Fruit fly (Drosophila melanogaster) whole organism, embryonic: ENCODE data around the gene Yp1.
A peak's percentile ranks its signal among the peaks of the same experiment; 100 is the strongest.

Experiments used
- Adf1 ChIP-seq: fragments of 200-800 bp; sonication (Bioruptor generic); IDR thresholded peaks from 2 replicates; pipeline ENCODE4 v1.3.6; 2022; ENCODE audit warnings: missing biosample characterization, missing genetic modification characterization
- BtbVII ChIP-seq: fragments of 200-800 bp; sonication (Bioruptor generic); optimal IDR thresholded peaks from 3 replicates; lab custom pipeline; 2017; ENCODE audit warnings: missing biosample characterization, mild to moderate bottlenecking, missing genetic modification characterization
- CG10366 ChIP-seq: fragments of 200-800 bp; sonication (Bioruptor generic); IDR thresholded peaks from 2 replicates; pipeline ENCODE4 v1.3.6; 2022; ENCODE audit warnings: missing biosample characterization, missing genetic modification characterization
- CG10431 ChIP-seq: fragments of 200-800 bp; sonication (Bioruptor generic); optimal IDR thresholded peaks from 3 replicates; lab custom pipeline; 2018; ENCODE audit warnings: missing biosample characterization, mild to moderate bottlenecking, missing genetic modification characterization
- CG1233 ChIP-seq: fragments of 200-800 bp; sonication (Bioruptor generic); optimal IDR thresholded peaks from 4 replicates; lab custom pipeline; 2018; ENCODE audit warnings: missing biosample characterization, mild to moderate bottlenecking, missing genetic modification characterization
- CG17385 ChIP-seq: fragments of 200-800 bp; sonication (Bioruptor generic); optimal IDR thresholded peaks from 3 replicates; lab custom pipeline; 2018; ENCODE audit warnings: missing biosample characterization, mild to moderate bottlenecking, missing genetic modification characterization
- CG18476 ChIP-seq: fragments of 200-800 bp; sonication (Bioruptor generic); optimal IDR thresholded peaks from 2 replicates; lab custom pipeline; 2016; ENCODE audit warnings: missing biosample characterization, mild to moderate bottlenecking, missing genetic modification characterization
- CG33213 ChIP-seq: fragments of 200-800 bp; sonication (Bioruptor generic); optimal IDR thresholded peaks from 3 replicates; lab custom pipeline; 2016; ENCODE audit warnings: missing biosample characterization, missing genetic modification characterization
- CG34422 ChIP-seq: fragments of 200-800 bp; sonication (Bioruptor generic); IDR thresholded peaks from 3 replicates; pipeline ENCODE4 v1.3.6; 2022; ENCODE audit warnings: missing biosample characterization, missing genetic modification characterization
- CG3847 ChIP-seq: fragments of 200-800 bp; sonication (Bioruptor generic); IDR thresholded peaks from 2 replicates; pipeline ENCODE4 v1.3.6; 2022; ENCODE audit warnings: missing biosample characterization, missing genetic modification characterization
- CG42726 ChIP-seq: fragments of 200-800 bp; sonication (Bioruptor generic); IDR thresholded peaks from 2 replicates; pipeline ENCODE4 v1.3.6; 2022; ENCODE audit warnings: missing biosample characterization, missing genetic modification characterization; ENCODE audit not compliant: partially characterized antibody
- CG4404 ChIP-seq: fragments of 200-800 bp; sonication (Bioruptor generic); IDR thresholded peaks from 2 replicates; pipeline ENCODE4 v1.3.6; 2022; ENCODE audit warnings: missing biosample characterization, missing genetic modification characterization
- CG5180 ChIP-seq: fragments of 200-800 bp; sonication (Bioruptor generic); optimal IDR thresholded peaks from 3 replicates; lab custom pipeline; 2017; ENCODE audit warnings: missing biosample characterization, missing genetic modification characterization, mild to moderate bottlenecking, moderate library complexity, missing genetic modification reagents
- CG6175 ChIP-seq: fragments of 200-800 bp; sonication (Bioruptor generic); IDR thresholded peaks from 3 replicates; pipeline ENCODE4 v1.3.6; 2022; ENCODE audit warnings: missing biosample characterization, missing genetic modification characterization
- CG7963 ChIP-seq: fragments of 200-800 bp; sonication (Bioruptor generic); IDR thresholded peaks from 3 replicates; pipeline ENCODE4 v1.3.6; 2022; ENCODE audit warnings: missing biosample characterization, missing genetic modification characterization; ENCODE audit not compliant: partially characterized antibody
- CG8089 ChIP-seq: fragments of 200-800 bp; sonication (Bioruptor generic); optimal IDR thresholded peaks from 3 replicates; lab custom pipeline; 2016; ENCODE audit warnings: missing biosample characterization, missing genetic modification characterization
- CG8281 ChIP-seq: fragments of 200-800 bp; sonication (Bioruptor generic); optimal IDR thresholded peaks from 2 replicates; lab custom pipeline; 2018; ENCODE audit warnings: missing biosample characterization, mild to moderate bottlenecking, missing genetic modification characterization, moderate library complexity
- CG8478 ChIP-seq: fragments of >200 bp; optimal IDR thresholded peaks from 2 replicates; lab custom pipeline; 2018
- CG9932 ChIP-seq: fragments of 200-800 bp; sonication (Bioruptor generic); IDR thresholded peaks from 2 replicates; pipeline ENCODE4 v1.3.6; 2022; ENCODE audit warnings: missing biosample characterization, missing genetic modification characterization
- Deaf1 ChIP-seq: fragments of 200-800 bp; optimal IDR thresholded peaks from 3 replicates; lab custom pipeline; 2019; ENCODE audit warnings: missing biosample characterization, mild to moderate bottlenecking, missing genetic modification characterization, moderate library complexity
- ERR ChIP-seq: fragments of 200-800 bp; sonication (Bioruptor generic); optimal IDR thresholded peaks from 2 replicates; lab custom pipeline; 2016; ENCODE audit warnings: missing biosample characterization, missing genetic modification characterization
- Fer3 ChIP-seq: fragments of 200-800 bp; sonication (Bioruptor generic); optimal IDR thresholded peaks from 2 replicates; lab custom pipeline; 2018; ENCODE audit warnings: missing biosample characterization, mild to moderate bottlenecking, missing genetic modification characterization, moderate library complexity
- H15 ChIP-seq: fragments of 200-800 bp; sonication (Bioruptor generic); IDR thresholded peaks from 3 replicates; pipeline ENCODE4 v1.3.6; 2022; ENCODE audit warnings: missing biosample characterization, missing genetic modification characterization
- Jarid2 ChIP-seq: fragments of 200-800 bp; sonication (Bioruptor generic); optimal IDR thresholded peaks from 3 replicates; lab custom pipeline; 2017; ENCODE audit warnings: mild to moderate bottlenecking, missing biosample characterization, missing genetic modification reagents, missing genetic modification characterization
- MBD-R2 ChIP-seq: fragments of 200-800 bp; sonication (Bioruptor generic); IDR thresholded peaks from 2 replicates; pipeline ENCODE4 v1.3.6; 2022; ENCODE audit warnings: missing biosample characterization, missing genetic modification characterization
- MESR4 ChIP-seq: fragments of 200-800 bp; sonication (Bioruptor generic); optimal IDR thresholded peaks from 2 replicates; lab custom pipeline; 2018; ENCODE audit warnings: missing biosample characterization, mild to moderate bottlenecking, missing genetic modification characterization, moderate library complexity
- Mes4 ChIP-seq: fragments of 200-800 bp; sonication (Bioruptor generic); optimal IDR thresholded peaks from 2 replicates; lab custom pipeline; 2016; ENCODE audit warnings: missing biosample characterization, missing genetic modification characterization
- Sin3A ChIP-seq: fragments of >200 bp; optimal IDR thresholded peaks from 2 replicates; lab custom pipeline; 2018
- Trl ChIP-seq, 3 experiments: fragments of >200 bp in 2 of 3; fragments of 200-800 bp in 1 of 3; sonication (Bioruptor generic) in 1 of 3; optimal IDR thresholded peaks; 2 replicates in 1 of 3; 3 replicates in 2 of 3; lab custom pipeline; 2016 to 2017; ENCODE audit warnings: missing biosample characterization in 1 of 3, missing genetic modification characterization in 1 of 3
- YL-1 ChIP-seq: fragments of 200-800 bp; sonication (Bioruptor generic); optimal IDR thresholded peaks from 3 replicates; lab custom pipeline; 2017; ENCODE audit warnings: missing biosample characterization, mild to moderate bottlenecking, missing genetic modification characterization
- crol ChIP-seq: fragments of 200-800 bp; sonication (Bioruptor generic); IDR thresholded peaks from 2 replicates; pipeline ENCODE4 v1.3.6; 2022; ENCODE audit warnings: missing biosample characterization, missing genetic modification characterization
- dati ChIP-seq: fragments of 200-800 bp; sonication (Bioruptor generic); IDR thresholded peaks from 2 replicates; pipeline ENCODE4 v1.3.6; 2022; ENCODE audit warnings: missing biosample characterization, missing genetic modification characterization
- dmrt11E ChIP-seq: fragments of 200-800 bp; sonication (Bioruptor generic); optimal IDR thresholded peaks from 3 replicates; lab custom pipeline; 2018; ENCODE audit warnings: missing biosample characterization, mild to moderate bottlenecking, missing genetic modification characterization, moderate library complexity
- ham ChIP-seq: fragments of 200-800 bp; sonication (Bioruptor generic); IDR thresholded peaks from 2 replicates; pipeline ENCODE4 v1.3.6; 2022; ENCODE audit warnings: missing biosample characterization, missing genetic modification characterization
- inv ChIP-seq: fragments of 200-800 bp; sonication (Bioruptor generic); IDR thresholded peaks from 2 replicates; pipeline ENCODE4 v1.3.6; 2022; ENCODE audit warnings: missing biosample characterization, missing genetic modification characterization; ENCODE audit not compliant: partially characterized antibody
- jigr1 ChIP-seq: fragments of 200-800 bp; sonication (Bioruptor generic); IDR thresholded peaks from 3 replicates; pipeline ENCODE4 v1.3.6; 2022; ENCODE audit warnings: missing biosample characterization, missing genetic modification characterization
- klu ChIP-seq: fragments of 200-800 bp; sonication (Bioruptor generic); IDR thresholded peaks from 2 replicates; pipeline ENCODE4 v1.3.6; 2022; ENCODE audit warnings: missing biosample characterization, missing genetic modification characterization
- luna ChIP-seq: fragments of 200-800 bp; sonication (Bioruptor generic); optimal IDR thresholded peaks from 2 replicates; lab custom pipeline; 2016; ENCODE audit warnings: missing biosample characterization, missing genetic modification characterization
- nerfin-2 ChIP-seq: fragments of 200-800 bp; sonication (Bioruptor generic); IDR thresholded peaks from 2 replicates; pipeline ENCODE4 v1.3.6; 2022; ENCODE audit warnings: missing biosample characterization, missing genetic modification characterization; ENCODE audit not compliant: partially characterized antibody
- nom ChIP-seq: fragments of 200-800 bp; sonication (Bioruptor generic); optimal IDR thresholded peaks from 2 replicates; lab custom pipeline; 2017; ENCODE audit warnings: missing biosample characterization, missing genetic modification characterization, mild to moderate bottlenecking, moderate library complexity, missing genetic modification reagents
- phol ChIP-seq: fragments of 200-800 bp; sonication (Bioruptor generic); optimal IDR thresholded peaks from 3 replicates; lab custom pipeline; 2018; ENCODE audit warnings: missing biosample characterization, mild to moderate bottlenecking, missing genetic modification characterization, moderate library complexity
- pzg ChIP-seq: fragments of 200-800 bp; sonication (Bioruptor generic); optimal IDR thresholded peaks from 3 replicates; lab custom pipeline; 2018; ENCODE audit warnings: missing biosample characterization, mild to moderate bottlenecking, missing genetic modification characterization, moderate library complexity
- sens ChIP-seq: fragments of 200-800 bp; sonication (Bioruptor generic); peaks from one replicate; lab custom pipeline; 2016; ENCODE audit warnings: missing biosample characterization, missing genetic modification characterization
- ssp ChIP-seq: fragments of 200-800 bp; sonication (Bioruptor generic); IDR thresholded peaks from 2 replicates; pipeline ENCODE4 v1.3.6; 2022; ENCODE audit warnings: missing biosample characterization, missing genetic modification characterization
- tup ChIP-seq: fragments of 200-800 bp; sonication (Bioruptor generic); optimal IDR thresholded peaks from 2 replicates; lab custom pipeline; 2016; ENCODE audit warnings: missing biosample characterization, mild to moderate bottlenecking, missing genetic modification characterization, moderate library complexity

Yp1 gene

DNA sequence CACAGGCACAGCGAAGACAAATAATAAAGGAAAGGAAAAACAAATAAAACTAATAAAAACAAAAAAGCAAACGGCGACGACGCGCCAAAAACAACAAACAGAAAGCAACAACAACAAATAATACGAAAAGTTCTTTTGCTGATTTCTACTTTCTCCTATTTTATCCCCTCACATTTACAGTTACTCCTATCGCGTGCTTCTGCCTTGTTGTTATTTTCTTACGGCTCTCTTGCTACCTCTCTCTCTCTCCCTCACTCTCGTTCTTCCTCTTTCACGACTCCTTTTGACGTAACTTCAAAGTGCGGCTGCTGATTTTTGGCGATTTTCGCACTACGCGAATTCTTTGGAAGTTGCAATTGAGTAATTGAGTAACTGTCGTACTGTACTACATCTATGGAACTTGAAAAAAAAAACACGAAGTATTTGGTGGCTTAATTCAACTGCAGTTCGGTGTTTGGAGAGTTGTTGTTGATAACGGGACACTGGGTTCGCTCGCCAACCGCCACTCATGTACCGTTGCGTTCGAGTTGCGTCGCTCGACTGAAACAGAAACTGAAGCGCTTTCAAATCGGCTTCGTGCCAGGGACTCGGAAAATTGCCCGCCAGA, 16.8 kb downstream of the Yp1 start, which contains the start of gene CG15312:
TSS of gene CG15312 (minus strand) at position 544 of the 607 bp plus-strand sequence.
- no peak for TF ChIP-seq CG3847 (GFP tag; lab: Robert Waterston, UW)
- peak; percentile 35 for TF ChIP-seq CG5180 (GFP tag; lab: Kevin White, UChicago)
- TF ChIP-seq CG8281 (tag; lab: Kevin White, UChicago), result no peak
- TF ChIP-seq tup (GFP tag; lab: Kevin White, UChicago), result no peak
- TF ChIP-seq Jarid2 (GFP tag; lab: Kevin White, UChicago), result peak; percentile 9
- TF ChIP-seq nerfin-2 (GFP tag; lab: Robert Waterston, UW), result no peak
- no peak for TF ChIP-seq CG10366
- TF ChIP-seq klu (GFP tag; lab: Robert Waterston, UW), result no peak
- TF ChIP-seq H15 (GFP tag; lab: Robert Waterston, UW), result 0 out of 3 replicates have a peak, but pooled peaks have one; percentile 16
- TF ChIP-seq Fer3 (tag; lab: Kevin White, UChicago), result no peak
- TF ChIP-seq luna (GFP tag; lab: Kevin White, UChicago), result no peak
- TF ChIP-seq Trl (optimal IDR thresholded peaks at IDR 0.05; lab: Kevin White, UChicago), result peak in 1 of 2 experiments; percentile 27
- no peak for TF ChIP-seq Trl (GFP tag; optimal IDR thresholded peaks at IDR 0.05; lab: Kevin White, UChicago)
- TF ChIP-seq CG33213 (GFP tag; lab: Kevin White, UChicago), result no peak
- no peak for TF ChIP-seq CG4404 (GFP tag; lab: Robert Waterston, UW)
- TF ChIP-seq CG8089 (GFP tag; lab: Kevin White, UChicago), result no peak
- no peak for TF ChIP-seq CG18476 (GFP tag; lab: Kevin White, UChicago)
- no peak for TF ChIP-seq CG8478 (lab: Kevin White, UChicago)
- TF ChIP-seq sens (GFP tag; lab: Kevin White, UChicago), result peak; percentile 4
- peak; percentile 75 for TF ChIP-seq Deaf1 (tag; lab: Kevin White, UChicago)
- TF ChIP-seq YL-1 (GFP tag; lab: Kevin White, UChicago), result no peak
- TF ChIP-seq Mes4 (GFP tag; lab: Kevin White, UChicago), result no peak
- no peak for TF ChIP-seq dmrt11E
- TF ChIP-seq CG17385 (GFP tag; lab: Kevin White, UChicago), result peak; percentile 6
- TF ChIP-seq ham (GFP tag; lab: Robert Waterston, UW), result no peak
- no peak for TF ChIP-seq ssp (GFP tag; lab: Robert Waterston, UW)
- TF ChIP-seq, all 482 proteins: peak for 7

DNA sequence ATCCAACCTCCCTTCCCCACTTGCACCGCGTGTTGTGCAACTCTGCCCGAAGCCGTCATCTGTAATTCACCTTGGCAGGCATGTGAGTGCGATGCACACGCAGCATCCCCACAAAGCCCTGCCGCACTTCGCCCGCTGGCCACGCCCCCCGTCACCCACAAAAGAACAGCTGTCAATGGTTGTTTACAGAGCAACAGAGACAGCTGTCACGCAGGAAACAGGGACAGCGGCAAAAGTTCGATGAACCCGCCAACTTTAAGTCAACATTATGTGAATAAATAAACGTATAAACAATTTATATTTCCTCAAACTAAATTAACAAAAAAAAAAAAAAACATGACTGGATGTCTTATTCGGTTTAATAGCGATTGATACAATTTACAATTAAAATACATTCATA, 17.9 kb downstream of the Yp1 start:
- TF ChIP-seq MBD-R2 (GFP tag; lab: Robert Waterston, UW) (no peak), crol (GFP tag; lab: Robert Waterston, UW) (peak; percentile 60)

DNA sequence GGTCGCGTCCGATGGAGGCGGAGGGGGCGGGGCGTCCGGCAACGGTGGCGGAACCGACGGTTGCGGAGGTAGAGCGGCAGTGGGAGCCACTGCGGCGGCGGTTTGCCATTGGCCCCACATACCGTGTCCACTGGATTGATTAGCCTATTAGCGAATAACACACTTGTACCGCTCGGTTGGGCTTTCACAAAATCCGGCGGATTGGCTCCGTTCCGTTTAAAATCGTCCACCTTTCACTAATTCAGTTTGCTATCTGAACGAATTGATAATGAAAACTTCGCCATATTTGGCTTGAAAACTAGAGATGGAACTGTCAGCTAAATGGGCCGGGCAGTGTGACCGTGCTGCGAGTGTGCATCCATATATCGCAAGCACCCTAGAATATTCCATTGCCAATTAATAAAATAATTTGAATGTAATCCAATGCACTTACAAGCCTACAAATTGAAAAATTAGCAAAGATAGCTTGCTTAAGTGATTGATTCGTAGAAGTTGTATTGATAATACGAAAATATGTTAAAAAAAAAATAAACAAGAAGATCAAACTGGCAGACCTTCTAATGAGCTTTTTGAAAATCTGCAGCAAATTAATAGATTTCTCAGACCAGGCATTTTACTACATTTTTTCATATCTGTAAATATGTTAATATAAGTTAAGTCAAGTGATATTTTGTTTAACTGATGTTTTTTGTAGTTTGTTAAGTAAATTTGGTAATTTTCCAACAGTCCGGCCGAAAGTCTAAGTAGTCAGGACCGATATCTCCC, 28.8 kb downstream of the Yp1 start, which contains the start of gene ZAP3:
TSS of gene ZAP3 (minus strand) at position 308 of the 765 bp plus-strand sequence.
- TF ChIP-seq CG9932 (GFP tag; lab: Robert Waterston, UW) (0 out of 2 replicates have a peak, but pooled peaks have one; percentile 15), inv (GFP tag; lab: Robert Waterston, UW) (peak; percentile 39; the same call in 1 of the 2 replicates), phol (tag; lab: Kevin White, UChicago) (peak; percentile 82), CG1233 (no peak), CG7963 (peak; percentile 40; the same call in 1 of the 3 replicates), CG42726 (GFP tag; lab: Robert Waterston, UW) (peak; percentile 61), YL-1 (GFP tag; lab: Kevin White, UChicago) (peak; percentile 68), Adf1 (GFP tag; lab: Robert Waterston, UW) (no peak; the same call in 1 of the 2 replicates), nom (GFP tag; lab: Kevin White, UChicago) (peak; percentile 18), pzg (GFP tag; lab: Kevin White, UChicago) (peak; percentile 46), MESR4 (GFP tag; lab: Kevin White, UChicago) (peak; percentile 88), MBD-R2 (GFP tag; lab: Robert Waterston, UW) (peak; percentile 35; the same call in 1 of the 2 replicates), Sin3A (lab: Kevin White, UChicago) (peak; percentile 22), BtbVII (GFP tag; lab: Kevin White, UChicago) (no peak), dati (GFP tag; lab: Robert Waterston, UW) (no peak), CG34422 (GFP tag; lab: Robert Waterston, UW) (peak; percentile 28; the same call in 1 of the 3 replicates), CG10431 (GFP tag; lab: Kevin White, UChicago) (no peak), jigr1 (0 out of 3 replicates have a peak, but pooled peaks have one; percentile 34), ERR (GFP tag; lab: Kevin White, UChicago) (no peak), CG6175 (no peak)
